Worm (Caenorhabditis elegans): ENCODE measurements around the gene rod-1.

DNA sequence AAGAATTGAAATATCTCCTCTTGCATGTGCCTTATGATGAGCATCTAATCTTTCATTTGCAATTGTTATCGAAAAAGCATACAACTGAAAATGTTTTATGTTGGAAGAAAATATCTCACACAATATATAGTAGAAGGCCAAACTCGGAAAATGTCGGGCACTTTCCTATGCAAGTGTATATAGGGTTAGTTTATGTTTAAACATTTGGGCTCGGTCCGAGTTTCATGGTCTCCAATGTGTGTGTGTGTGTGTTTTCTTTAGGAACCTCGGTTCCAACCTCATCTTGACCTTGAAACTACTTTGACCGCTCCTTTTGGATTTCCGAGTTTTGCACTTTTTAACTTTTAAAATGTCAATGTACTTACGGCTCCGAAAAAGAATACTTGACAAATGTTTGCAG is 21.1 kb downstream of the rod-1 start:
- TF ChIP-seq ztf-18 (tag; optimal IDR thresholded peaks at IDR 0.05) = peak; percentile 17
- no peak; the same call in 1 of the 2 replicates for TF ChIP-seq rcor-1 (GFP tag; IDR thresholded peaks at IDR 0.05)
- peak; percentile 73 for TF ChIP-seq snpc-4 (GFP tag; optimal IDR thresholded peaks at IDR 0.05)
- peak in 3 of 4 experiments; percentile 90 to 96 (median 93) for TF ChIP-seq snpc-4 (tag; optimal IDR thresholded peaks at IDR 0.05)
- TF ChIP-seq pbrm-1 (GFP tag; IDR thresholded peaks at IDR 0.05) = no peak
- TF ChIP-seq dox-1 (GFP tag; IDR thresholded peaks at IDR 0.05) = no peak
- TF ChIP-seq attf-6 (GFP tag; IDR thresholded peaks at IDR 0.05) = no peak
- TF ChIP-seq B0336.3 (GFP tag; IDR thresholded peaks at IDR 0.05) = no peak
- TF ChIP-seq nfya-1 (tag; optimal IDR thresholded peaks at IDR 0.05; ENCODE audit: borderline replicate concordance, insufficient read depth) = no peak
- TF ChIP-seq unc-62 (GFP tag; optimal IDR thresholded peaks at IDR 0.05) = no peak
- TF ChIP-seq chd-7 (tag; optimal IDR thresholded peaks at IDR 0.05) = no peak
- TF ChIP-seq ets-4 (GFP tag; optimal IDR thresholded peaks at IDR 0.05) = no peak
- TF ChIP-seq nhr-27 (tag; optimal IDR thresholded peaks at IDR 0.05) = no peak
- no peak for TF ChIP-seq snpc-1.3 (tag; optimal IDR thresholded peaks at IDR 0.05; ENCODE audit: insufficient read depth)

Data from whole organism, young adult.